Fruit fly (Drosophila melanogaster): ENCODE measurements around the gene CG17361.

dm6 chr3L:14005627-14006287 lies 8.8 kb downstream of the CG17361 start:
- TF ChIP-seq Sox15 (GFP tag; optimal IDR thresholded peaks at IDR 0.05), result no peak
- TF ChIP-seq Hr39 (GFP tag; optimal IDR thresholded peaks at IDR 0.05), result no peak

All from whole organism, prepupa.